Fruit fly (Drosophila melanogaster) whole organism, embryonic: ENCODE data around the gene MED15.

Source experiments
- Adf1 ChIP-seq: fragments of 200-800 bp; sonication (Bioruptor generic); IDR thresholded peaks from 2 replicates; pipeline ENCODE4 v1.3.6; 2022; ENCODE audit warnings: missing biosample characterization, missing genetic modification characterization
- Awh ChIP-seq: fragments of 200-800 bp; sonication (Bioruptor generic); IDR thresholded peaks from 2 replicates; pipeline ENCODE4, ENCODE4 v1.3.6; 2022; ENCODE audit warnings: missing biosample characterization, missing genetic modification characterization
- BEAF-32 ChIP-seq: fragments of 200-800 bp; sonication (Bioruptor generic); optimal IDR thresholded peaks from 3 replicates; lab custom pipeline; 2017; ENCODE audit warnings: missing biosample characterization, missing genetic modification characterization, mild to moderate bottlenecking, moderate library complexity, missing genetic modification reagents
- Blimp-1 ChIP-seq: fragments of 200-800 bp; sonication (Bioruptor generic); optimal IDR thresholded peaks from 3 replicates; lab custom pipeline; 2018; ENCODE audit warnings: missing biosample characterization, missing genetic modification characterization, mild to moderate bottlenecking, moderate library complexity, missing genetic modification reagents
- Bteb2 ChIP-seq: fragments of 200-800 bp; sonication (Bioruptor generic); optimal IDR thresholded peaks from 2 replicates; lab custom pipeline; 2016; ENCODE audit warnings: missing biosample characterization, missing genetic modification characterization
- CG11695 ChIP-seq: fragments of 200-800 bp; sonication (Bioruptor generic); IDR thresholded peaks from 3 replicates; pipeline ENCODE4 v1.3.6; 2022; ENCODE audit warnings: missing biosample characterization, missing genetic modification characterization
- CG14014 ChIP-seq: fragments of 200-800 bp; sonication (Bioruptor generic); IDR thresholded peaks from 2 replicates; pipeline ENCODE4 v1.3.6; 2022; ENCODE audit warnings: missing biosample characterization, missing genetic modification characterization
- CG15073 ChIP-seq: fragments of 200-800 bp; sonication (Bioruptor generic); optimal IDR thresholded peaks from 2 replicates; lab custom pipeline; 2016; ENCODE audit warnings: missing biosample characterization, missing genetic modification characterization
- CG15269 ChIP-seq: fragments of 200-800 bp; sonication (Bioruptor generic); optimal IDR thresholded peaks from 2 replicates; lab custom pipeline; 2018; ENCODE audit warnings: missing biosample characterization, mild to moderate bottlenecking, missing genetic modification characterization, moderate library complexity
- CG15601 ChIP-seq: fragments of 200-800 bp; sonication (Bioruptor generic); optimal IDR thresholded peaks from 3 replicates; lab custom pipeline; 2019; ENCODE audit warnings: missing biosample characterization, mild to moderate bottlenecking, missing genetic modification characterization, moderate library complexity
- CG17361 ChIP-seq: fragments of 200-800 bp; sonication (Bioruptor generic); IDR thresholded peaks from 3 replicates; pipeline ENCODE4 v1.3.6; 2022; ENCODE audit warnings: missing biosample characterization, missing genetic modification characterization
- CG2199 ChIP-seq: fragments of 200-800 bp; sonication (Bioruptor generic); IDR thresholded peaks from 3 replicates; pipeline ENCODE4 v1.3.6; 2022; ENCODE audit warnings: missing biosample characterization, missing genetic modification characterization
- CG31441 ChIP-seq: fragments of 200-800 bp; sonication (Bioruptor generic); IDR thresholded peaks from 2 replicates; pipeline ENCODE4 v1.3.6; 2022; ENCODE audit warnings: missing biosample characterization, missing genetic modification characterization
- CG4328 ChIP-seq: fragments of 200-800 bp; sonication (Bioruptor generic); optimal IDR thresholded peaks from 3 replicates; lab custom pipeline; 2017; ENCODE audit warnings: missing biosample characterization, missing genetic modification reagents, missing genetic modification characterization
- CG4404 ChIP-seq: fragments of 200-800 bp; sonication (Bioruptor generic); IDR thresholded peaks from 2 replicates; pipeline ENCODE4 v1.3.6; 2022; ENCODE audit warnings: missing biosample characterization, missing genetic modification characterization
- CG6813 ChIP-seq: fragments of 200-800 bp; sonication (Bioruptor generic); optimal IDR thresholded peaks from 2 replicates; lab custom pipeline; 2017; ENCODE audit warnings: missing biosample characterization, missing genetic modification characterization, mild to moderate bottlenecking, moderate library complexity, missing genetic modification reagents
- CG7928 ChIP-seq: fragments of 200-800 bp; sonication (Bioruptor generic); optimal IDR thresholded peaks from 2 replicates; lab custom pipeline; 2017; ENCODE audit warnings: missing biosample characterization, mild to moderate bottlenecking, missing genetic modification characterization
- CG8359 ChIP-seq: fragments of 200-800 bp; sonication (Bioruptor generic); optimal IDR thresholded peaks from 2 replicates; lab custom pipeline; 2017; ENCODE audit warnings: missing biosample characterization, mild to moderate bottlenecking, missing genetic modification characterization, borderline replicate concordance
- CG9727 ChIP-seq: fragments of 200-800 bp; sonication (Bioruptor generic); optimal IDR thresholded peaks from 3 replicates; lab custom pipeline; 2017; ENCODE audit warnings: missing biosample characterization, mild to moderate bottlenecking, missing genetic modification characterization
- Camta ChIP-seq: fragments of 200-800 bp; sonication (Bioruptor generic); optimal IDR thresholded peaks from 2 replicates; lab custom pipeline; 2016; ENCODE audit warnings: missing biosample characterization, missing genetic modification characterization
- Dref ChIP-seq: fragments of 200-800 bp; sonication (Bioruptor generic); IDR thresholded peaks from 2 replicates; pipeline ENCODE4 v1.3.6; 2022; ENCODE audit warnings: missing biosample characterization, missing genetic modification characterization
- Ets65A ChIP-seq: fragments of 200-800 bp; sonication (Bioruptor generic); peaks from one replicate; lab custom pipeline; 2016; ENCODE audit warnings: missing biosample characterization, missing genetic modification characterization
- Lpt ChIP-seq: fragments of >200 bp; optimal IDR thresholded peaks from 2 replicates; lab custom pipeline; 2018; ENCODE audit warnings: missing biosample characterization, missing genetic modification characterization
- MTF-1 ChIP-seq: fragments of 200-800 bp; sonication (Bioruptor generic); optimal IDR thresholded peaks from 2 replicates; lab custom pipeline; 2018; ENCODE audit warnings: missing biosample characterization, mild to moderate bottlenecking, missing genetic modification characterization, borderline replicate concordance
- Nf-YA ChIP-seq: fragments of 200-800 bp; sonication (Bioruptor generic); IDR thresholded peaks from 2 replicates; pipeline ENCODE4 v1.3.6; 2022; ENCODE audit warnings: missing biosample characterization, missing genetic modification characterization
- Nf-YC ChIP-seq: fragments of 200-800 bp; optimal IDR thresholded peaks from 3 replicates; lab custom pipeline; 2019; ENCODE audit warnings: missing biosample characterization, mild to moderate bottlenecking, missing genetic modification characterization, moderate library complexity
- Oaz ChIP-seq: fragments of 200-800 bp; sonication (Bioruptor generic); IDR thresholded peaks from 2 replicates; pipeline ENCODE4 v1.3.6; 2022; ENCODE audit warnings: missing biosample characterization, missing genetic modification characterization
- Pdp1 ChIP-seq, 2 experiments: fragments of 200-800 bp; sonication (Bioruptor generic); optimal IDR thresholded peaks; 3 replicates each; lab custom pipeline; 2016; ENCODE audit warnings: missing biosample characterization in 2 of 2, missing genetic modification characterization in 2 of 2, mild to moderate bottlenecking in 1 of 2, moderate library complexity in 1 of 2
- Rfx ChIP-seq: fragments of 200-800 bp; sonication (Bioruptor generic); IDR thresholded peaks from 2 replicates; pipeline ENCODE4 v1.3.6; 2022; ENCODE audit warnings: missing biosample characterization, missing genetic modification characterization
- TFAM ChIP-seq: fragments of 200-800 bp; sonication (Bioruptor generic); optimal IDR thresholded peaks from 2 replicates; lab custom pipeline; 2017; ENCODE audit warnings: missing biosample characterization, missing genetic modification characterization, inconsistent platforms
- Xrp1 ChIP-seq: fragments of 200-800 bp; sonication (Bioruptor generic); IDR thresholded peaks from 2 replicates; pipeline ENCODE4 v1.3.6; 2022; ENCODE audit warnings: missing biosample characterization, missing genetic modification characterization
- ara ChIP-seq: fragments of 200-800 bp; sonication (Bioruptor generic); IDR thresholded peaks from 2 replicates; pipeline ENCODE4 v1.3.6; 2022; ENCODE audit warnings: missing biosample characterization, missing genetic modification characterization
- caup ChIP-seq: fragments of 200-800 bp; sonication (Bioruptor generic); optimal IDR thresholded peaks from 3 replicates; lab custom pipeline; 2017; ENCODE audit warnings: missing biosample characterization, mild to moderate bottlenecking, missing genetic modification characterization, moderate library complexity; ENCODE audit not compliant: severe bottlenecking
- dm ChIP-seq: fragments of 200-800 bp; sonication (Bioruptor generic); optimal IDR thresholded peaks from 3 replicates; lab custom pipeline; 2016; ENCODE audit warnings: missing biosample characterization, missing genetic modification characterization
- ems ChIP-seq: fragments of 200-800 bp; sonication (Bioruptor generic); optimal IDR thresholded peaks from 3 replicates; lab custom pipeline; 2016; ENCODE audit warnings: missing biosample characterization, missing genetic modification characterization
- fd3F ChIP-seq: fragments of 200-800 bp; sonication (Bioruptor generic); optimal IDR thresholded peaks from 2 replicates; lab custom pipeline; 2018; ENCODE audit warnings: missing biosample characterization, mild to moderate bottlenecking, missing genetic modification characterization, moderate library complexity
- fu2 ChIP-seq: fragments of 200-800 bp; sonication (Bioruptor generic); optimal IDR thresholded peaks from 2 replicates; lab custom pipeline; 2016; ENCODE audit warnings: missing biosample characterization, missing genetic modification characterization
- gt ChIP-seq: fragments of 200-800 bp; sonication (Bioruptor generic); IDR thresholded peaks from 2 replicates; pipeline ENCODE4 v1.3.6; 2022; ENCODE audit warnings: missing biosample characterization, missing genetic modification characterization
- ham ChIP-seq: fragments of 200-800 bp; sonication (Bioruptor generic); IDR thresholded peaks from 2 replicates; pipeline ENCODE4 v1.3.6; 2022; ENCODE audit warnings: missing biosample characterization, missing genetic modification characterization
- hbn ChIP-seq: fragments of 200-800 bp; sonication (Bioruptor generic); IDR thresholded peaks from 2 replicates; pipeline ENCODE4 v1.3.6; 2022; ENCODE audit warnings: missing biosample characterization, missing genetic modification characterization; ENCODE audit not compliant: partially characterized antibody
- insv ChIP-seq, 2 experiments: fragments of 200-800 bp; sonication (Bioruptor generic); optimal IDR thresholded peaks; 3 replicates each; lab custom pipeline; 2016 to 2018; ENCODE audit warnings: missing biosample characterization in 2 of 2, missing genetic modification characterization in 2 of 2
- lilli ChIP-seq: fragments of 200-800 bp; sonication (Bioruptor generic); optimal IDR thresholded peaks from 3 replicates; lab custom pipeline; 2016; ENCODE audit warnings: missing biosample characterization, missing genetic modification characterization
- nau ChIP-seq: fragments of 200-800 bp; sonication (Bioruptor generic); optimal IDR thresholded peaks from 3 replicates; lab custom pipeline; 2017; ENCODE audit warnings: missing biosample characterization, mild to moderate bottlenecking, missing genetic modification characterization, missing genetic modification reagents
- oc ChIP-seq: fragments of 200-800 bp; sonication (Bioruptor generic); optimal IDR thresholded peaks from 2 replicates; lab custom pipeline; 2018; ENCODE audit warnings: missing biosample characterization, mild to moderate bottlenecking, missing genetic modification characterization, moderate library complexity
- odd ChIP-seq: fragments of 200-800 bp; sonication (Bioruptor generic); optimal IDR thresholded peaks from 2 replicates; lab custom pipeline; 2017; ENCODE audit warnings: missing biosample characterization, mild to moderate bottlenecking, missing genetic modification characterization
- otp ChIP-seq: fragments of 200-800 bp; sonication (Bioruptor generic); IDR thresholded peaks from 3 replicates; pipeline ENCODE4, ENCODE4 v1.3.6; 2022; ENCODE audit warnings: missing biosample characterization, missing genetic modification characterization
- tup ChIP-seq: fragments of 200-800 bp; sonication (Bioruptor generic); optimal IDR thresholded peaks from 2 replicates; lab custom pipeline; 2016; ENCODE audit warnings: missing biosample characterization, mild to moderate bottlenecking, missing genetic modification characterization, moderate library complexity

Gene MED15

dm6 chr2L:430820-431628, 41.8 kb upstream of the MED15 start, which contains the start of gene ex (continued):
- peak; percentile 85 for TF ChIP-seq odd (GFP tag; lab: Kevin White, UChicago)
- TF ChIP-seq Awh (GFP tag; lab: Robert Waterston, UW) = peak; percentile 64; the same call in 1 of the 2 replicates
- TF ChIP-seq Adf1 = no peak; the same call in 1 of the 2 replicates
- TF ChIP-seq Nf-YA = 0 out of 2 replicates have a peak, but pooled peaks have one; percentile 26
- peak; percentile 33 for TF ChIP-seq Nf-YC
- TF ChIP-seq CG8359 (GFP tag; lab: Kevin White, UChicago) = peak; percentile 44
- TF ChIP-seq nau = peak; percentile 58
- peak; percentile 40; the same call in 1 of the 2 replicates for TF ChIP-seq CG31441
- TF ChIP-seq insv (GFP tag; optimal IDR thresholded peaks at IDR 0.05; lab: Kevin White, UChicago) = peak in 1 of 2 experiments; percentile 80
- no peak; the same call in 1 of the 2 replicates for TF ChIP-seq ara
- no peak for TF ChIP-seq fu2 (GFP tag; lab: Kevin White, UChicago)
- no peak for TF ChIP-seq BEAF-32 (GFP tag; lab: Kevin White, UChicago)
- no peak for TF ChIP-seq Lpt (GFP tag; lab: Kevin White, UChicago)
- TF ChIP-seq dm (GFP tag; lab: Kevin White, UChicago) = peak; percentile 12
- TF ChIP-seq CG15073 (GFP tag; lab: Kevin White, UChicago) = no peak
- no peak for TF ChIP-seq ems (GFP tag; lab: Kevin White, UChicago)
- no peak for TF ChIP-seq CG2199 (GFP tag; lab: Robert Waterston, UW)
- no peak for TF ChIP-seq Ets65A
- no peak for TF ChIP-seq Dref (GFP tag; lab: Robert Waterston, UW)
- TF ChIP-seq CG4328 (GFP tag; lab: Kevin White, UChicago) = peak; percentile 74
- peak; percentile 67; the same call in 1 of the 2 replicates for TF ChIP-seq CG14014 (GFP tag; lab: Robert Waterston, UW)
- TF ChIP-seq hbn (GFP tag; lab: Robert Waterston, UW) = no peak; the same call in 1 of the 2 replicates
- peak; percentile 4 for TF ChIP-seq Camta (GFP tag; lab: Kevin White, UChicago)
- TF ChIP-seq Blimp-1 (GFP tag; lab: Kevin White, UChicago) = peak; percentile 48
- TF ChIP-seq Pdp1 (GFP tag; optimal IDR thresholded peaks at IDR 0.05; lab: Kevin White, UChicago) = peak in 1 of 2 experiments; percentile 23
- no peak for TF ChIP-seq Oaz
- TF ChIP-seq otp (GFP tag; lab: Robert Waterston, UW) = peak; percentile 16; the same call in 1 of the 3 replicates
- peak; percentile 79 for TF ChIP-seq MTF-1 (GFP tag; lab: Kevin White, UChicago)
- peak; percentile 50 for TF ChIP-seq CG9727 (GFP tag; lab: Kevin White, UChicago)
- no peak for TF ChIP-seq tup
- peak; percentile 60 for TF ChIP-seq Xrp1 (GFP tag; lab: Robert Waterston, UW)
- peak; percentile 35 for TF ChIP-seq oc (tag; lab: Kevin White, UChicago)
- peak; percentile 15 for TF ChIP-seq lilli (GFP tag; lab: Kevin White, UChicago)
- no peak for TF ChIP-seq Bteb2 (GFP tag; lab: Kevin White, UChicago)
- no peak for TF ChIP-seq CG4404 (GFP tag; lab: Robert Waterston, UW)
- TF ChIP-seq CG17361 (GFP tag; lab: Robert Waterston, UW) = no peak
- no peak for TF ChIP-seq Rfx (GFP tag; lab: Robert Waterston, UW)
- TF ChIP-seq ham (GFP tag; lab: Robert Waterston, UW) = no peak
- peak; percentile 85 for TF ChIP-seq CG6813
- peak; percentile 59; the same call in 1 of the 3 replicates for TF ChIP-seq CG11695 (GFP tag; lab: Robert Waterston, UW)
- peak; percentile 4 for TF ChIP-seq TFAM (GFP tag; lab: Kevin White, UChicago)
- peak; percentile 78 for TF ChIP-seq CG15601
- peak; percentile 67 for TF ChIP-seq CG15269 (tag; lab: Kevin White, UChicago)
- TF ChIP-seq CG7928 = peak; percentile 8
- peak; percentile 20 for TF ChIP-seq fd3F (GFP tag; lab: Kevin White, UChicago)
- peak; percentile 75 for TF ChIP-seq caup (GFP tag; lab: Kevin White, UChicago)
- TF ChIP-seq gt (GFP tag; lab: Robert Waterston, UW) = no peak
